Worm (Caenorhabditis elegans): ENCODE data around the gene cca-1.

DNA sequence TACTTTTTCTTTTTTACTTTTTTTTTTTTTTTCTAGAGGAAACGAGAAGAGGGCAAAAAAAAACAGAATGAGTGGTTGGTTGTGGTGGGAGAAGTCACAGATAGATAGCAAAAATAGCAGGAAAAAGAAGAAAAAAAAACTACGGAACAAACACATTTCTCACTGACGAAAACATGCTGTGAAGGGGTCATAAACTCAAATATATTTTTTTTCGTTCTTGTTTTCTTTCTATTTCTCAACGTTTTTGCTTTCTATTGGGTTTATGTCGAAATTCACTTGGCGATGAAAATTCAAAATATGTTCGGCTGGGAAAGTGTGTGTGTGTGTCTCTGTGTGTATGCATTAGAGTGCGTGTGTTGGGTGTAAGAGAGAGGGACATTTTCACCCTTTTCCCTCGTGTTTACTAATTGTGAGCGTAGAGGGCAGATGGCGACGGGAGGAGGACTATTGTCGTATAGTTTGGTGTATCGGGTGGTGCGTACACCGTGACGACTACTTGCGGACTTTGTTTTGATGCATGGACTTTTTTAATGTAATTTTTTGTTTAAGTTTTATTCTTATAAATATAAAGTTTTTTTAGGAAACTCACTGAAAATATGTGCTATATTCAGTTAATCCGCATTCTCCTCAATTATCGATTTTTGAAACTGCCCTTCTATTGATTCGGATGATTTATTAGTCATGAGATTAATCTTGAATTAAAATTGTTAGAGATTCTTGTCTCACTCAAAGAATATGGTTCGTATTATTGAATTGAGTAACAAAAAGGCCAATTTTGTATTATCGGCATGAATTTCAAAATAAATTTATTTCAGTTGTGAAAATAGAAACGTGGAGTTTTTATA is 66.2 kb downstream of the cca-1 start:
- TF ChIP-seq aly-2 (tag; optimal IDR thresholded peaks at IDR 0.05) = no peak
- no peak for TF ChIP-seq ceh-16 (tag; optimal IDR thresholded peaks at IDR 0.05)
- no peak for TF ChIP-seq fos-1 (tag; optimal IDR thresholded peaks at IDR 0.05)
- TF ChIP-seq jun-1 (tag; optimal IDR thresholded peaks at IDR 0.05) = no peak
- peak; percentile 65 for TF ChIP-seq lin-39 (tag; optimal IDR thresholded peaks at IDR 0.05)
